Fruit fly (Drosophila melanogaster) whole organism, embryonic: ENCODE data around the gene Ugt37B1.
A peak's percentile ranks its signal among the peaks of the same experiment; 100 is the strongest.

Experiments used
- Aef1 ChIP-seq: fragments of 200-800 bp; sonication (Bioruptor generic); IDR thresholded peaks from 3 replicates; pipeline ENCODE4 v1.3.6; 2022; ENCODE audit warnings: missing biosample characterization, missing genetic modification characterization
- Bteb2 ChIP-seq: fragments of 200-800 bp; sonication (Bioruptor generic); optimal IDR thresholded peaks from 2 replicates; lab custom pipeline; 2016; ENCODE audit warnings: missing biosample characterization, missing genetic modification characterization
- CG10209 ChIP-seq: fragments of 200-800 bp; sonication (Bioruptor generic); optimal IDR thresholded peaks from 3 replicates; lab custom pipeline; 2017; ENCODE audit warnings: missing biosample characterization, mild to moderate bottlenecking, missing genetic modification characterization, missing genetic modification reagents
- CG10959 ChIP-seq: fragments of 200-800 bp; sonication (Bioruptor generic); IDR thresholded peaks from 2 replicates; pipeline ENCODE4 v1.3.6; 2022; ENCODE audit warnings: missing biosample characterization, missing genetic modification characterization
- CG11723 ChIP-seq: fragments of 200-800 bp; sonication (Bioruptor generic); optimal IDR thresholded peaks from 2 replicates; lab custom pipeline; 2017; ENCODE audit warnings: missing biosample characterization, mild to moderate bottlenecking, missing genetic modification characterization
- CG12155 ChIP-seq: fragments of 200-800 bp; sonication (Bioruptor generic); optimal IDR thresholded peaks from 3 replicates; lab custom pipeline; 2016; ENCODE audit warnings: missing biosample characterization, missing genetic modification characterization
- CG1233 ChIP-seq: fragments of 200-800 bp; sonication (Bioruptor generic); optimal IDR thresholded peaks from 4 replicates; lab custom pipeline; 2018; ENCODE audit warnings: missing biosample characterization, mild to moderate bottlenecking, missing genetic modification characterization
- CG12659 ChIP-seq: fragments of 200-800 bp; sonication (Bioruptor generic); optimal IDR thresholded peaks from 3 replicates; lab custom pipeline; 2017; ENCODE audit warnings: mild to moderate bottlenecking, missing biosample characterization, missing genetic modification reagents, missing genetic modification characterization
- CG13624 ChIP-seq: fragments of 200-800 bp; sonication (Bioruptor generic); optimal IDR thresholded peaks from 2 replicates; lab custom pipeline; 2016; ENCODE audit warnings: missing biosample characterization, missing genetic modification characterization
- CG14860 ChIP-seq: fragments of 200-800 bp; sonication (Bioruptor generic); IDR thresholded peaks from 3 replicates; pipeline ENCODE4 v1.3.6; 2022; ENCODE audit warnings: missing biosample characterization, missing genetic modification characterization; ENCODE audit not compliant: partially characterized antibody
- CG15696 ChIP-seq: fragments of 200-800 bp; sonication (Bioruptor generic); optimal IDR thresholded peaks from 2 replicates; lab custom pipeline; 2019; ENCODE audit warnings: missing biosample characterization, mild to moderate bottlenecking, missing genetic modification characterization, moderate library complexity
- CG17612 ChIP-seq: fragments of 200-800 bp; sonication (Bioruptor generic); IDR thresholded peaks from 2 replicates; pipeline ENCODE4 v1.3.6; 2022; ENCODE audit warnings: missing biosample characterization, missing genetic modification characterization
- CG31388 ChIP-seq: fragments of 200-800 bp; sonication (Bioruptor generic); optimal IDR thresholded peaks from 2 replicates; lab custom pipeline; 2016; ENCODE audit warnings: missing biosample characterization, missing genetic modification characterization
- CG33557 ChIP-seq: fragments of 200-800 bp; sonication (Bioruptor generic); optimal IDR thresholded peaks from 2 replicates; lab custom pipeline; 2019; ENCODE audit warnings: missing biosample characterization, mild to moderate bottlenecking, missing genetic modification characterization, moderate library complexity
- CG4360 ChIP-seq: fragments of 200-800 bp; sonication (Bioruptor generic); IDR thresholded peaks from 2 replicates; pipeline ENCODE4 v1.3.6; 2022; ENCODE audit warnings: missing biosample characterization, missing genetic modification characterization
- CG7839 ChIP-seq: fragments of 200-800 bp; sonication (Bioruptor generic); optimal IDR thresholded peaks from 3 replicates; lab custom pipeline; 2018; ENCODE audit warnings: missing biosample characterization, mild to moderate bottlenecking, missing genetic modification characterization, moderate library complexity
- CG8281 ChIP-seq: fragments of 200-800 bp; sonication (Bioruptor generic); optimal IDR thresholded peaks from 2 replicates; lab custom pipeline; 2018; ENCODE audit warnings: missing biosample characterization, mild to moderate bottlenecking, missing genetic modification characterization, moderate library complexity
- Dfd ChIP-seq, 2 experiments: fragments of >200 bp; optimal IDR thresholded peaks; 2 replicates each; lab custom pipeline; 2017; ENCODE audit warnings: missing biosample characterization in 2 of 2, missing genetic modification characterization in 2 of 2
- Dp ChIP-seq: fragments of 200-800 bp; sonication (Bioruptor generic); optimal IDR thresholded peaks from 2 replicates; lab custom pipeline; 2018; ENCODE audit warnings: missing biosample characterization, mild to moderate bottlenecking, missing genetic modification characterization, moderate library complexity
- Elba2 ChIP-seq: fragments of 200-800 bp; sonication (Bioruptor generic); optimal IDR thresholded peaks from 3 replicates; lab custom pipeline; 2016; ENCODE audit warnings: missing biosample characterization, missing genetic modification characterization
- Gug ChIP-seq: fragments of 200-800 bp; sonication (Bioruptor generic); IDR thresholded peaks from 4 replicates; pipeline ENCODE4 v1.3.6; 2022; ENCODE audit warnings: missing biosample characterization, missing genetic modification characterization
- HmgD ChIP-seq: fragments of 200-800 bp; sonication (Bioruptor generic); optimal IDR thresholded peaks from 3 replicates; lab custom pipeline; 2016; ENCODE audit warnings: missing biosample characterization, missing genetic modification characterization
- Lpt ChIP-seq: fragments of >200 bp; optimal IDR thresholded peaks from 2 replicates; lab custom pipeline; 2018; ENCODE audit warnings: missing biosample characterization, missing genetic modification characterization
- Myb ChIP-seq: fragments of 200-800 bp; sonication (Bioruptor generic); optimal IDR thresholded peaks from 2 replicates; lab custom pipeline; 2016; ENCODE audit warnings: missing biosample characterization, missing genetic modification characterization
- NC2β ChIP-seq: fragments of 200-800 bp; sonication (Bioruptor generic); optimal IDR thresholded peaks from 2 replicates; lab custom pipeline; 2016; ENCODE audit warnings: missing biosample characterization, missing genetic modification characterization
- NFAT ChIP-seq: fragments of 200-800 bp; sonication (Bioruptor generic); IDR thresholded peaks from 2 replicates; pipeline ENCODE4 v1.3.6; 2022; ENCODE audit warnings: missing biosample characterization, missing genetic modification characterization
- Oaz ChIP-seq: fragments of 200-800 bp; sonication (Bioruptor generic); IDR thresholded peaks from 2 replicates; pipeline ENCODE4 v1.3.6; 2022; ENCODE audit warnings: missing biosample characterization, missing genetic modification characterization
- Rfx ChIP-seq: fragments of 200-800 bp; sonication (Bioruptor generic); IDR thresholded peaks from 2 replicates; pipeline ENCODE4 v1.3.6; 2022; ENCODE audit warnings: missing biosample characterization, missing genetic modification characterization
- Scr ChIP-seq: fragments of 200-800 bp; sonication (Bioruptor generic); IDR thresholded peaks from 2 replicates; pipeline ENCODE4 v1.3.6; 2022; ENCODE audit warnings: missing biosample characterization, missing genetic modification characterization; ENCODE audit not compliant: partially characterized antibody
- Sry-β ChIP-seq: fragments of 200-800 bp; sonication (Bioruptor generic); optimal IDR thresholded peaks from 2 replicates; lab custom pipeline; 2018; ENCODE audit warnings: missing biosample characterization, mild to moderate bottlenecking, missing genetic modification characterization, moderate library complexity
- Xrp1 ChIP-seq: fragments of 200-800 bp; sonication (Bioruptor generic); IDR thresholded peaks from 2 replicates; pipeline ENCODE4 v1.3.6; 2022; ENCODE audit warnings: missing biosample characterization, missing genetic modification characterization
- amos ChIP-seq: fragments of 200-800 bp; sonication (Bioruptor generic); IDR thresholded peaks from 2 replicates; pipeline ENCODE4 v1.3.6; 2022; ENCODE audit warnings: missing biosample characterization, missing genetic modification characterization; ENCODE audit not compliant: partially characterized antibody
- ap ChIP-seq: fragments of 200-800 bp; sonication (Bioruptor generic); IDR thresholded peaks from 2 replicates; pipeline ENCODE4 v1.3.6; 2022; ENCODE audit warnings: missing biosample characterization, missing genetic modification characterization
- cad ChIP-seq: fragments of >200 bp; optimal IDR thresholded peaks from 2 replicates; lab custom pipeline; 2017; ENCODE audit warnings: missing biosample characterization, missing genetic modification characterization
- corto ChIP-seq: fragments of 200-800 bp; sonication (Bioruptor generic); optimal IDR thresholded peaks from 2 replicates; lab custom pipeline; 2016; ENCODE audit warnings: missing biosample characterization, mild to moderate bottlenecking, missing genetic modification characterization, moderate library complexity
- ind ChIP-seq: fragments of 200-800 bp; sonication (Bioruptor generic); optimal IDR thresholded peaks from 3 replicates; lab custom pipeline; 2016; ENCODE audit warnings: missing biosample characterization, missing genetic modification characterization
- lmd ChIP-seq: fragments of 200-800 bp; sonication (Bioruptor generic); IDR thresholded peaks from 2 replicates; pipeline ENCODE4 v1.3.6; 2022; ENCODE audit warnings: missing biosample characterization, missing genetic modification characterization
- pzg ChIP-seq: fragments of 200-800 bp; sonication (Bioruptor generic); optimal IDR thresholded peaks from 3 replicates; lab custom pipeline; 2018; ENCODE audit warnings: missing biosample characterization, mild to moderate bottlenecking, missing genetic modification characterization, moderate library complexity
- schlank ChIP-seq: fragments of 200-800 bp; sonication (Bioruptor generic); optimal IDR thresholded peaks from 2 replicates; lab custom pipeline; 2018; ENCODE audit warnings: missing biosample characterization, mild to moderate bottlenecking, missing genetic modification characterization
- sens-2 ChIP-seq: fragments of 200-800 bp; sonication (Bioruptor generic); IDR thresholded peaks from 2 replicates; pipeline ENCODE4 v1.3.6; 2022; ENCODE audit warnings: missing biosample characterization, missing genetic modification characterization
- twi ChIP-seq: fragments of 200-800 bp; optimal IDR thresholded peaks from 2 replicates; lab custom pipeline; 2019; ENCODE audit warnings: missing biosample characterization, mild to moderate bottlenecking, missing genetic modification characterization, moderate library complexity
- wor ChIP-seq: fragments of 200-800 bp; sonication (Bioruptor generic); IDR thresholded peaks from 2 replicates; pipeline ENCODE4 v1.3.6; 2022; ENCODE audit warnings: missing biosample characterization, missing genetic modification characterization
- z ChIP-seq: fragments of 200-800 bp; sonication (Bioruptor generic); IDR thresholded peaks from 3 replicates; pipeline ENCODE4 v1.3.6; 2022; ENCODE audit warnings: missing biosample characterization, missing genetic modification characterization

Ugt37B1 gene

dm6 chr2L:6177141-6177540 is 47.7 kb upstream of the Ugt37B1 start (continued):
- TF ChIP-seq HmgD (GFP tag; lab: Kevin White, UChicago), result no peak
- TF ChIP-seq z, result no peak
- no peak for TF ChIP-seq NC2β
- TF ChIP-seq CG8281 (tag; lab: Kevin White, UChicago), result no peak
- TF ChIP-seq Xrp1 (GFP tag; lab: Robert Waterston, UW), result no peak
- TF ChIP-seq amos (GFP tag; lab: Robert Waterston, UW), result no peak
- no peak for TF ChIP-seq CG1233 (GFP tag; lab: Kevin White, UChicago)
- TF ChIP-seq CG7839 (tag; lab: Kevin White, UChicago), result no peak
- TF ChIP-seq CG13624 (GFP tag; lab: Kevin White, UChicago), result no peak
- TF ChIP-seq CG12155 (GFP tag; lab: Kevin White, UChicago), result no peak
- no peak for TF ChIP-seq CG10959 (GFP tag; lab: Robert Waterston, UW)
- TF ChIP-seq Dp (GFP tag; lab: Kevin White, UChicago), result no peak
- no peak for TF ChIP-seq cad (GFP tag; lab: Kevin White, UChicago)
- TF ChIP-seq ap (GFP tag; lab: Robert Waterston, UW), result no peak
- TF ChIP-seq Elba2 (GFP tag; lab: Kevin White, UChicago), result no peak
- no peak for TF ChIP-seq CG17612
- no peak for TF ChIP-seq Rfx
- TF ChIP-seq wor (GFP tag; lab: Robert Waterston, UW), result no peak
- TF ChIP-seq Oaz (GFP tag; lab: Robert Waterston, UW), result no peak
- TF ChIP-seq lmd (GFP tag; lab: Robert Waterston, UW), result no peak
- no peak for TF ChIP-seq CG4360
- no peak for TF ChIP-seq Bteb2 (GFP tag; lab: Kevin White, UChicago)
- TF ChIP-seq CG14860 (GFP tag; lab: Robert Waterston, UW), result peak; percentile 33; the same call in 1 of the 3 replicates
- TF ChIP-seq Dfd (GFP tag; optimal IDR thresholded peaks at IDR 0.05; lab: Kevin White, UChicago), result no peak
- no peak for TF ChIP-seq schlank (tag; lab: Kevin White, UChicago)
- no peak for TF ChIP-seq Gug (GFP tag; lab: Robert Waterston, UW)
- TF ChIP-seq CG10209 (GFP tag; lab: Kevin White, UChicago), result no peak
- no peak for TF ChIP-seq CG11723 (GFP tag; lab: Kevin White, UChicago)
- TF ChIP-seq Myb (GFP tag; lab: Kevin White, UChicago), result no peak
- no peak for TF ChIP-seq ind (GFP tag; lab: Kevin White, UChicago)
- TF ChIP-seq pzg (GFP tag; lab: Kevin White, UChicago), result no peak
- TF ChIP-seq corto, result no peak
- TF ChIP-seq CG12659, result no peak
- TF ChIP-seq Scr (GFP tag; lab: Robert Waterston, UW), result 0 out of 2 replicates have a peak, but pooled peaks have one; percentile 12
- TF ChIP-seq CG15696 (tag; lab: Kevin White, UChicago), result peak; percentile 55
- no peak for TF ChIP-seq Sry-β
- no peak for TF ChIP-seq Aef1
- peak; percentile 7 for TF ChIP-seq CG33557 (GFP tag; lab: Kevin White, UChicago)
- no peak for TF ChIP-seq CG31388
- no peak for TF ChIP-seq NFAT (GFP tag; lab: Robert Waterston, UW)
- TF ChIP-seq sens-2 (GFP tag; lab: Robert Waterston, UW), result no peak
- TF ChIP-seq twi (tag; lab: Kevin White, UChicago), result peak; percentile 28
- TF ChIP-seq Lpt (GFP tag; lab: Kevin White, UChicago), result no peak
